Worm (Caenorhabditis elegans): ENCODE data around the gene C50H11.13.
"Not testable (repeated sequence)": the region's sequence is repeated elsewhere in the genome, so short reads cannot be mapped to it uniquely, and the experiment has no call there.

The C50H11.13 gene

ce11 chrV:3069101-3069500 is 2.3 kb downstream of the C50H11.13 start, which contains the start of gene str-40:
Gene str-40, minus strand, starts transcription at chrV:3069201.
- TF ChIP-seq nhr-28 (tag; optimal IDR thresholded peaks at IDR 0.05) (no peak), hlh-1 (tag; optimal IDR thresholded peaks at IDR 0.05) (no peak), pha-4 (tag; optimal IDR thresholded peaks at IDR 0.05) (no peak), drap-1 (GFP tag; optimal IDR thresholded peaks at IDR 0.05) (no peak), tbx-8 (GFP tag; optimal IDR thresholded peaks at IDR 0.05) (no peak), sem-2 (GFP tag; optimal IDR thresholded peaks at IDR 0.05) (no peak), nhr-76 (tag; optimal IDR thresholded peaks at IDR 0.05) (no peak), unc-39 (tag; optimal IDR thresholded peaks at IDR 0.05) (no peak), nhr-237 (tag; optimal IDR thresholded peaks at IDR 0.05) (no peak)

- TF ChIP-seq drap-1 (GFP tag; optimal IDR thresholded peaks at IDR 0.05) (no peak), ham-2 (GFP tag; optimal IDR thresholded peaks at IDR 0.05) (no peak), lin-13 (tag; optimal IDR thresholded peaks at IDR 0.05) (no peak), mep-1 (tag; optimal IDR thresholded peaks at IDR 0.05) (no peak), nhr-2 (tag; optimal IDR thresholded peaks at IDR 0.05) (no peak), zip-8 (tag; optimal IDR thresholded peaks at IDR 0.05) (no peak), unc-120 (tag; optimal IDR thresholded peaks at IDR 0.05; ENCODE audit: poor library complexity, severe bottlenecking) (no peak), snpc-4 (tag; optimal IDR thresholded peaks at IDR 0.05) (no peak)
Observed at ce11 chrV:3065928-3066327, 5.5 kb downstream of the C50H11.13 start, which contains the start of gene srh-185. Gene srh-185, plus strand, starts transcription at chrV:3066228.

ce11 chrV:3064418-3064817 is 7.0 kb downstream of the C50H11.13 start, which contains the start of gene srt-16:
Gene srt-16, minus strand, starts transcription at chrV:3064518.
- not testable (repeated sequence) for TF ChIP-seq nhr-2, unc-39, nhr-237 (tag; optimal IDR thresholded peaks at IDR 0.05)

- no peak for TF ChIP-seq flh-1 (GFP tag; optimal IDR thresholded peaks at IDR 0.05)
- TF ChIP-seq bed-3 (GFP tag; optimal IDR thresholded peaks at IDR 0.05): no peak
- TF ChIP-seq sem-2 (GFP tag; optimal IDR thresholded peaks at IDR 0.05): no peak
- no peak for TF ChIP-seq nhr-12 (tag; optimal IDR thresholded peaks at IDR 0.05)
- TF ChIP-seq ceh-43 (GFP tag; optimal IDR thresholded peaks at IDR 0.05): no peak
- no peak for TF ChIP-seq lin-13 (tag; optimal IDR thresholded peaks at IDR 0.05)
- no peak for TF ChIP-seq snpc-4 (tag; optimal IDR thresholded peaks at IDR 0.05)
- TF ChIP-seq unc-62 (GFP tag; optimal IDR thresholded peaks at IDR 0.05): no peak
- TF ChIP-seq zip-8 (tag; optimal IDR thresholded peaks at IDR 0.05): no peak
- no peak for TF ChIP-seq nhr-76 (tag; optimal IDR thresholded peaks at IDR 0.05)
- no peak for TF ChIP-seq mls-2 (tag; optimal IDR thresholded peaks at IDR 0.05)
- TF ChIP-seq ztf-11 (tag; optimal IDR thresholded peaks at IDR 0.05): no peak
Observed at ce11 chrV:3062078-3062477, 9.4 kb downstream of the C50H11.13 start, which contains the start of gene srt-15. Gene srt-15, minus strand, starts transcription at chrV:3062178.

ce11 chrV:3058996-3059395 is 12.5 kb downstream of the C50H11.13 start, which contains the start of gene str-244:
Gene str-244, minus strand, starts transcription at chrV:3059096.
- no peak for TF ChIP-seq flh-1 (GFP tag; optimal IDR thresholded peaks at IDR 0.05)
- no peak for TF ChIP-seq mep-1 (tag; optimal IDR thresholded peaks at IDR 0.05)
- TF ChIP-seq sptf-1 (tag; optimal IDR thresholded peaks at IDR 0.05): no peak
- no peak for TF ChIP-seq mab-5 (tag; optimal IDR thresholded peaks at IDR 0.05)
- TF ChIP-seq blmp-1 (tag; optimal IDR thresholded peaks at IDR 0.05): no peak
- no peak for TF ChIP-seq M03D4.4 (tag; optimal IDR thresholded peaks at IDR 0.05)
- no peak for TF ChIP-seq ceh-39 (tag; optimal IDR thresholded peaks at IDR 0.05)
- TF ChIP-seq lin-13 (tag; optimal IDR thresholded peaks at IDR 0.05): no peak
- TF ChIP-seq elt-1 (tag; optimal IDR thresholded peaks at IDR 0.05; ENCODE audit: borderline replicate concordance, insufficient read depth): no peak
- TF ChIP-seq cnd-1 (tag; optimal IDR thresholded peaks at IDR 0.05): no peak
- no peak for TF ChIP-seq lin-32 (GFP tag; optimal IDR thresholded peaks at IDR 0.05)
- TF ChIP-seq unc-62 (GFP tag; optimal IDR thresholded peaks at IDR 0.05): no peak
- no peak for TF ChIP-seq bed-3 (GFP tag; optimal IDR thresholded peaks at IDR 0.05)
- TF ChIP-seq hlh-1 (tag; optimal IDR thresholded peaks at IDR 0.05): no peak
- no peak for TF ChIP-seq nhr-12 (tag; optimal IDR thresholded peaks at IDR 0.05)

Data from whole organism, mixed stage, embryonic.